Worm (Caenorhabditis elegans): Measurements from ENCODE around the gene srv-11.

DNA sequence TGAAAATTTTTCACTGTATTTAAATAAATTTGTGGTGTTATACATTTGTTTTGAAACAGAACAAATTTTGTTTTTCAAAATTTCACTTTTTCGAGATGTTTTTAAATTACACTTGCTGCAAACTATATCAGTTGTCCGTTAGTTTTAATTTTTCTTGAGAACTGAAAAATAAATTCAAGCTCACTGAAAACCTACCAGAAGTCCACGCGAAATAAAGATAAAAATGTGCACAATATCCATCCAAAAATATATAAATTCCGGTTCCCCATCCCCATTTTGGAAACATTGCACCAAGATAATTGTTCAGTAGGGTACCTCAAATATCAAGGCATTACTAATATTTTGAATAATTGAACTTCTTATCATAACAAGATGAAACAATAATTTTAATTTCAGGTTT, 771 bp downstream of the srv-11 start:
- TF ChIP-seq him-1 (tag; optimal IDR thresholded peaks at IDR 0.05), result no peak
- TF ChIP-seq dao-5 (tag; optimal IDR thresholded peaks at IDR 0.05), result no peak
